Worm (Caenorhabditis elegans) whole organism, midembryonic: ENCODE results near the gene vglu-3.

Experiments
- T22C8.4 ChIP-seq: fragments of 200-800 bp; sonication (Bioruptor generic); IDR thresholded peaks from 2 replicates; pipeline ENCODE4 v1.3.6; 2022; ENCODE audit warnings: missing genetic modification characterization, missing compliant biosample characterization
- cog-1 ChIP-seq: sonication (generic microtip); optimal IDR thresholded peaks from 2 replicates; lab custom pipeline; 2016; ENCODE audit warnings: missing genetic modification characterization, missing compliant biosample characterization
- flt-1 ChIP-seq: fragments of 200-800 bp; sonication (Bioruptor generic); IDR thresholded peaks from 2 replicates; pipeline ENCODE4 v1.3.6; 2022; ENCODE audit warnings: missing genetic modification characterization, missing compliant biosample characterization
- klf-2 ChIP-seq: fragments of 200-800 bp; sonication (Bioruptor generic); conservative IDR thresholded peaks from 2 replicates; pipeline ENCODE4 v1.3.6; 2022; ENCODE audit warnings: missing genetic modification reagents, missing genetic modification characterization, missing compliant biosample characterization
- med-1 ChIP-seq: sonication (generic microtip); optimal IDR thresholded peaks from 2 replicates; lab custom pipeline; 2017; ENCODE audit warnings: missing genetic modification characterization, mild to moderate bottlenecking, missing compliant biosample characterization, antibody characterized with exemption, missing genetic modification reagents; ENCODE audit not compliant: insufficient read depth
- ref-1 ChIP-seq: fragments of 200-800 bp; sonication (Bioruptor generic); conservative IDR thresholded peaks from 2 replicates; pipeline ENCODE4 v1.3.6; 2022; ENCODE audit warnings: missing genetic modification reagents, missing genetic modification characterization, missing compliant biosample characterization
- tab-1 ChIP-seq: fragments of 200-800 bp; sonication (Bioruptor generic); IDR thresholded peaks from 2 replicates; pipeline ENCODE4 v1.3.6; 2022; ENCODE audit warnings: missing genetic modification characterization, missing compliant biosample characterization
- ztf-23 ChIP-seq: fragments of 200-800 bp; sonication (Bioruptor generic); IDR thresholded peaks from 2 replicates; pipeline ENCODE4 v1.3.6; 2022; ENCODE audit warnings: missing genetic modification reagents, missing genetic modification characterization, missing compliant biosample characterization
- ztf-29 ChIP-seq: fragments of 200-800 bp; sonication (Bioruptor generic); IDR thresholded peaks from 2 replicates; pipeline ENCODE4 v1.3.6; 2022; ENCODE audit warnings: missing genetic modification reagents, missing genetic modification characterization, missing compliant biosample characterization

vglu-3 gene

ce11 chrIII:10328565-10329541, 28.7 kb downstream of the vglu-3 start:
- TF ChIP-seq med-1 (GFP tag; lab: Kevin White, UChicago) (no peak), T22C8.4 (GFP tag; lab: Robert Waterston, UW) (no peak), cog-1 (tag; lab: Kevin White, UChicago) (no peak), klf-2 (GFP tag; lab: Robert Waterston, UW) (no peak), ztf-23 (GFP tag; lab: Robert Waterston, UW) (no peak), flt-1 (no peak), ref-1 (no peak), tab-1 (GFP tag; lab: Robert Waterston, UW) (no peak), ztf-29 (no peak)

ce11 chrIII:10329811-10330210, 29.6 kb downstream of the vglu-3 start:
- TF ChIP-seq T22C8.4 (GFP tag; lab: Robert Waterston, UW) (no peak), ref-1 (no peak)

ce11 chrIII:10330372-10331062, 30.3 kb downstream of the vglu-3 start, which contains the start of gene nex-2:
nex-2 (minus strand) TSS chrIII:10330422.
- no peak for TF ChIP-seq klf-2 (GFP tag; lab: Robert Waterston, UW)

- no peak for TF ChIP-seq ztf-29
- no peak for TF ChIP-seq T22C8.4 (GFP tag; lab: Robert Waterston, UW)
- TF ChIP-seq cog-1 (tag; lab: Kevin White, UChicago): no peak
Measured at ce11 chrIII:10331232-10331631, 31.1 kb downstream of the vglu-3 start.

- TF ChIP-seq ref-1 (no peak), klf-2 (GFP tag; lab: Robert Waterston, UW) (no peak), tab-1 (GFP tag; lab: Robert Waterston, UW) (no peak), flt-1 (no peak), med-1 (GFP tag; lab: Kevin White, UChicago) (no peak), T22C8.4 (GFP tag; lab: Robert Waterston, UW) (no peak), ztf-29 (no peak), cog-1 (tag; lab: Kevin White, UChicago) (no peak), ztf-23 (GFP tag; lab: Robert Waterston, UW) (no peak)
Measured at ce11 chrIII:10332560-10332959, 32.4 kb downstream of the vglu-3 start, which contains the start of gene T07C4.12. T07C4.12 (minus strand) TSS chrIII:10332660.

- no peak for TF ChIP-seq klf-2 (GFP tag; lab: Robert Waterston, UW)
- 0 out of 2 replicates have a peak, but pooled peaks have one; percentile 19 for TF ChIP-seq T22C8.4 (GFP tag; lab: Robert Waterston, UW)
- TF ChIP-seq ztf-23 (GFP tag; lab: Robert Waterston, UW): peak; percentile 52; the same call in 1 of the 2 replicates
- peak; percentile 51 for TF ChIP-seq cog-1 (tag; lab: Kevin White, UChicago)
Measured at ce11 chrIII:10333961-10334542, 33.9 kb downstream of the vglu-3 start, which contains the start of the genes jmjd-4 and mev-1. jmjd-4 (minus strand) TSS chrIII:10334018. mev-1 (plus strand) TSS chrIII:10334277.

ce11 chrIII:10335086-10335485, 34.9 kb downstream of the vglu-3 start, which contains the start of gene ced-9:
ced-9 (plus strand) TSS chrIII:10335172.
- TF ChIP-seq med-1 (GFP tag; lab: Kevin White, UChicago) (no peak), cog-1 (tag; lab: Kevin White, UChicago) (no peak), T22C8.4 (GFP tag; lab: Robert Waterston, UW) (no peak), ztf-23 (GFP tag; lab: Robert Waterston, UW) (no peak), tab-1 (GFP tag; lab: Robert Waterston, UW) (no peak), klf-2 (GFP tag; lab: Robert Waterston, UW) (no peak), flt-1 (no peak), ztf-29 (no peak), ref-1 (no peak)

ce11 chrIII:10336109-10336508, 35.9 kb downstream of the vglu-3 start:
- TF ChIP-seq tab-1 (GFP tag; lab: Robert Waterston, UW): no peak
- no peak for TF ChIP-seq klf-2 (GFP tag; lab: Robert Waterston, UW)
- TF ChIP-seq med-1 (GFP tag; lab: Kevin White, UChicago): no peak
- TF ChIP-seq ztf-29: no peak

- no peak for TF ChIP-seq ztf-23 (GFP tag; lab: Robert Waterston, UW)
- no peak for TF ChIP-seq cog-1 (tag; lab: Kevin White, UChicago)
- TF ChIP-seq ztf-29: no peak
- TF ChIP-seq tab-1 (GFP tag; lab: Robert Waterston, UW): no peak
- TF ChIP-seq med-1 (GFP tag; lab: Kevin White, UChicago): no peak
- TF ChIP-seq flt-1: no peak
- no peak for TF ChIP-seq klf-2 (GFP tag; lab: Robert Waterston, UW)
Measured at ce11 chrIII:10337508-10338166, 37.5 kb downstream of the vglu-3 start, which contains the start of gene ttr-15. ttr-15 (plus strand) TSS chrIII:10337847.
